Worm (Caenorhabditis elegans): ENCODE results near the gene T22G5.1.

The T22G5.1 gene

DNA sequence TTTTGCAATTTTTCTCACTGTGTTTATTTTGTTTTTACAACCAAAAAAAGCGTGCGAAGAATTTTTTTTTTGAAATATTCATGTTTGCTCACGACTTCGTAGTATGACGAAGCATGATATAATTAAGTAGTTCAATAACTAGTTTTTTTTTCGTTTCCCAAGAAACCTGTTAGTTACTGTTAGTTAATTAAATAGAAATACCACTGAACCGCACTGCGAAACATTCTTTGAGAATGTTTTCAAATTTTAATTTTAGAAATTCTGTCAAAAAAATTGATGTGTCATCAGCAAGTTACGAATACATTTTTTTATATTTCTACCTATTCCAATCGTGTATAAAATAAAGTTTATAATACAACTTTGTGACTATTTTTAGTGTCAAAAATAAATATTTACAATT, 49.8 kb downstream of the T22G5.1 start, which contains the start of gene srxa-12:
TSS of gene srxa-12 (plus strand) at position 301 of the 400 bp plus-strand sequence.
- TF ChIP-seq fkh-10 (GFP tag; optimal IDR thresholded peaks at IDR 0.05) (no peak), nhr-102 (tag; optimal IDR thresholded peaks at IDR 0.05) (no peak)

Data from whole organism, L4 larva.